Worm (Caenorhabditis elegans): ENCODE results near the gene K11D12.11.

Gene K11D12.11

ce11 chrV:5039559-5039958 is at the start of gene K11D12.11:
Gene K11D12.11, minus strand, starts transcription at chrV:5039600.
- TF ChIP-seq flt-1 (GFP tag; IDR thresholded peaks at IDR 0.05) (no peak), ztf-29 (GFP tag; IDR thresholded peaks at IDR 0.05) (no peak), klf-2 (GFP tag; conservative IDR thresholded peaks at IDR 0.05) (no peak), tab-1 (GFP tag; IDR thresholded peaks at IDR 0.05) (no peak), ztf-23 (GFP tag; IDR thresholded peaks at IDR 0.05) (no peak), T22C8.4 (GFP tag; IDR thresholded peaks at IDR 0.05) (no peak), cog-1 (tag; optimal IDR thresholded peaks at IDR 0.05) (no peak), ref-1 (GFP tag; conservative IDR thresholded peaks at IDR 0.05) (no peak), med-1 (GFP tag; optimal IDR thresholded peaks at IDR 0.05; ENCODE audit: insufficient read depth) (no peak)

- TF ChIP-seq flt-1 (GFP tag; IDR thresholded peaks at IDR 0.05) (no peak), cog-1 (tag; optimal IDR thresholded peaks at IDR 0.05) (no peak), T22C8.4 (GFP tag; IDR thresholded peaks at IDR 0.05) (no peak), ref-1 (GFP tag; conservative IDR thresholded peaks at IDR 0.05) (no peak), ztf-29 (GFP tag; IDR thresholded peaks at IDR 0.05) (no peak), tab-1 (GFP tag; IDR thresholded peaks at IDR 0.05) (no peak), ztf-23 (GFP tag; IDR thresholded peaks at IDR 0.05) (no peak), klf-2 (GFP tag; conservative IDR thresholded peaks at IDR 0.05) (no peak), med-1 (GFP tag; optimal IDR thresholded peaks at IDR 0.05; ENCODE audit: insufficient read depth) (no peak)
Measured at ce11 chrV:5088311-5088710, 48.9 kb upstream of the K11D12.11 start.

ce11 chrV:5086919-5087404 is 47.6 kb upstream of the K11D12.11 start, which contains the start of gene Y58A7A.5:
Gene Y58A7A.5, minus strand, starts transcription at chrV:5086969.
- TF ChIP-seq flt-1 (GFP tag; IDR thresholded peaks at IDR 0.05): no peak
- no peak for TF ChIP-seq klf-2 (GFP tag; conservative IDR thresholded peaks at IDR 0.05)
- no peak for TF ChIP-seq med-1 (GFP tag; optimal IDR thresholded peaks at IDR 0.05; ENCODE audit: insufficient read depth)
- no peak for TF ChIP-seq ztf-23 (GFP tag; IDR thresholded peaks at IDR 0.05)
- no peak for TF ChIP-seq ztf-29 (GFP tag; IDR thresholded peaks at IDR 0.05)
- no peak for TF ChIP-seq cog-1 (tag; optimal IDR thresholded peaks at IDR 0.05)
- TF ChIP-seq T22C8.4 (GFP tag; IDR thresholded peaks at IDR 0.05): no peak
- TF ChIP-seq tab-1 (GFP tag; IDR thresholded peaks at IDR 0.05): no peak
- TF ChIP-seq ref-1 (GFP tag; conservative IDR thresholded peaks at IDR 0.05): no peak

ce11 chrV:5084957-5085465 is 45.6 kb upstream of the K11D12.11 start, which contains the start of gene Y58A7A.4:
Gene Y58A7A.4, minus strand, starts transcription at chrV:5085007.
- TF ChIP-seq ztf-23 (GFP tag; IDR thresholded peaks at IDR 0.05): no peak
- TF ChIP-seq klf-2 (GFP tag; conservative IDR thresholded peaks at IDR 0.05): no peak
- no peak for TF ChIP-seq ztf-29 (GFP tag; IDR thresholded peaks at IDR 0.05)
- no peak for TF ChIP-seq tab-1 (GFP tag; IDR thresholded peaks at IDR 0.05)
- TF ChIP-seq flt-1 (GFP tag; IDR thresholded peaks at IDR 0.05): no peak
- no peak for TF ChIP-seq med-1 (GFP tag; optimal IDR thresholded peaks at IDR 0.05; ENCODE audit: insufficient read depth)
- TF ChIP-seq cog-1 (tag; optimal IDR thresholded peaks at IDR 0.05): no peak
- no peak for TF ChIP-seq ref-1 (GFP tag; conservative IDR thresholded peaks at IDR 0.05)
- no peak for TF ChIP-seq T22C8.4 (GFP tag; IDR thresholded peaks at IDR 0.05)

DNA sequence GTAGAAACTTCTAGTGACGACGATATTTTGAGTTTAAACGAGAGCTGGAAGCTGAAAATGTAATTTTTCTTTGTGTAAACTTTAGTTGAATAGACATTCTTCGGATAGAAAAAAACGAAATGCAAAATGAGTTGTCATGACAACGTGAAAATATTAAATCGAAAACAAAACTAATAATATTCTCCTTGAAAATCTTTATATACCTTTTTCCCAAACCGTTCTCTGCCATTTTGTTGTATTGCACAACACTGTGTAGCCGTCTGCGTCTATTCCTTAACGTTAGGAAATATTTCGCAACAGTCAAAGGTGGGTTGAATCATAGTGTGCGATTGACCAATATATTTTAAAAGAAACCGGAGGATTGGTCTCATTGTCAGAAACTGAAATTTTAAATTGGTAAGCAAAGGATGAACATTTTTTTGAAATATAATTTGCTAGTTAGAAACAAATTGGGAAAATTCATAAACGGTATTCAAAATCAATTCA is 41.5 kb upstream of the K11D12.11 start, which contains the start of gene Y58A7A.3:
Gene Y58A7A.3, minus strand, starts transcription at position 51 of the 486 bp plus-strand sequence.
- TF ChIP-seq med-1 (GFP tag; optimal IDR thresholded peaks at IDR 0.05; ENCODE audit: insufficient read depth): no peak
- TF ChIP-seq flt-1 (GFP tag; IDR thresholded peaks at IDR 0.05): no peak

- TF ChIP-seq ztf-23 (GFP tag; IDR thresholded peaks at IDR 0.05) (peak; percentile 95), flt-1 (GFP tag; IDR thresholded peaks at IDR 0.05) (peak; percentile 68; the same call in 1 of the 2 replicates), ref-1 (GFP tag; conservative IDR thresholded peaks at IDR 0.05) (peak; percentile 90), klf-2 (GFP tag; conservative IDR thresholded peaks at IDR 0.05) (peak; percentile 89), tab-1 (GFP tag; IDR thresholded peaks at IDR 0.05) (peak; percentile 82; the same call in 1 of the 2 replicates)
Measured at ce11 chrV:5075343-5075742, 35.9 kb upstream of the K11D12.11 start.

- TF ChIP-seq ref-1 (GFP tag; conservative IDR thresholded peaks at IDR 0.05): no peak
- TF ChIP-seq T22C8.4 (GFP tag; IDR thresholded peaks at IDR 0.05): no peak
- TF ChIP-seq cog-1 (tag; optimal IDR thresholded peaks at IDR 0.05): no peak
- no peak for TF ChIP-seq ztf-23 (GFP tag; IDR thresholded peaks at IDR 0.05)
- no peak for TF ChIP-seq med-1 (GFP tag; optimal IDR thresholded peaks at IDR 0.05; ENCODE audit: insufficient read depth)
- no peak for TF ChIP-seq tab-1 (GFP tag; IDR thresholded peaks at IDR 0.05)
- no peak for TF ChIP-seq klf-2 (GFP tag; conservative IDR thresholded peaks at IDR 0.05)
- TF ChIP-seq ztf-29 (GFP tag; IDR thresholded peaks at IDR 0.05): no peak
- no peak for TF ChIP-seq flt-1 (GFP tag; IDR thresholded peaks at IDR 0.05)
Measured at ce11 chrV:5072082-5072481, 32.7 kb upstream of the K11D12.11 start, which contains the start of gene Y58A7A.2. Gene Y58A7A.2, minus strand, starts transcription at chrV:5072182.

DNA sequence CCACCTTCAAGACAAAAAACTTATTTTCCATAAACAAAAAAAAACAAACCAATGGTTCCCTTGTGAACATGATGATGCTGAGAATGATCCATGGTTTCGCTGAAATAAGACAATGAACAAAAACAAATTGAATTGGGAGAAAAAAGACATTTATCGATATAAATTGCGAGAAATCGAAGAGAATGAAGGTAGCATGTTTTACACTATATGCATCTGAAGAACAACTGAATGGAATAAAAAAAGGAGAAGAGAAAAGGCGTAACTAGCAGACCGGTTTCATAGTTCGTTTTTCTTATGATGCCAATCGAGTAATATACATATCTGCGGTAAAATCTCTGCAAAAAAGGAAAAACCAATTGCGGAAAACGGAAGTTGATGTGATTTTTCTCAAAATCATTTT is 30.0 kb upstream of the K11D12.11 start, which contains the start of gene Y58A7A.1:
Gene Y58A7A.1, minus strand, starts transcription at position 101 of the 400 bp plus-strand sequence.
- no peak for TF ChIP-seq ztf-29 (GFP tag; IDR thresholded peaks at IDR 0.05)
- no peak for TF ChIP-seq ztf-23 (GFP tag; IDR thresholded peaks at IDR 0.05)
- TF ChIP-seq tab-1 (GFP tag; IDR thresholded peaks at IDR 0.05): no peak

- no peak for TF ChIP-seq ref-1 (GFP tag; conservative IDR thresholded peaks at IDR 0.05)
- no peak for TF ChIP-seq tab-1 (GFP tag; IDR thresholded peaks at IDR 0.05)
- TF ChIP-seq med-1 (GFP tag; optimal IDR thresholded peaks at IDR 0.05; ENCODE audit: insufficient read depth): no peak
- TF ChIP-seq flt-1 (GFP tag; IDR thresholded peaks at IDR 0.05): no peak
- TF ChIP-seq klf-2 (GFP tag; conservative IDR thresholded peaks at IDR 0.05): no peak
- no peak for TF ChIP-seq T22C8.4 (GFP tag; IDR thresholded peaks at IDR 0.05)
- no peak for TF ChIP-seq ztf-29 (GFP tag; IDR thresholded peaks at IDR 0.05)
- TF ChIP-seq cog-1 (tag; optimal IDR thresholded peaks at IDR 0.05): no peak
- TF ChIP-seq ztf-23 (GFP tag; IDR thresholded peaks at IDR 0.05): no peak
Measured at ce11 chrV:5067390-5067789, 28.0 kb upstream of the K11D12.11 start.

Measured in whole organism, midembryonic.